Worm (Caenorhabditis elegans): ENCODE results near the gene Y53F4B.27.

- TF ChIP-seq ceh-24 (tag; optimal IDR thresholded peaks at IDR 0.05), result no peak
- TF ChIP-seq ama-1 (optimal IDR thresholded peaks at IDR 0.05), result no peak
- no peak for TF ChIP-seq pqm-1 (tag; optimal IDR thresholded peaks at IDR 0.05)
- TF ChIP-seq nhr-11 (tag; optimal IDR thresholded peaks at IDR 0.05), result no peak
- TF ChIP-seq fax-1 (tag; optimal IDR thresholded peaks at IDR 0.05), result no peak
- no peak for TF ChIP-seq mec-3 (tag; optimal IDR thresholded peaks at IDR 0.05; ENCODE audit: borderline replicate concordance)
- TF ChIP-seq pha-4 (tag; optimal IDR thresholded peaks at IDR 0.05), result no peak
- TF ChIP-seq C08G9.2 (tag; optimal IDR thresholded peaks at IDR 0.05), result no peak
- no peak for TF ChIP-seq ceh-6 (GFP tag; optimal IDR thresholded peaks at IDR 0.05)
- TF ChIP-seq lin-11 (tag; optimal IDR thresholded peaks at IDR 0.05), result no peak
- no peak for TF ChIP-seq unc-86 (tag; optimal IDR thresholded peaks at IDR 0.05)
- TF ChIP-seq hlh-30 (tag; optimal IDR thresholded peaks at IDR 0.05; ENCODE audit: insufficient read depth), result no peak
- TF ChIP-seq unc-42 (tag; optimal IDR thresholded peaks at IDR 0.05), result no peak
Observed at ce11 chrII:15158364-15158763, 12.7 kb downstream of the Y53F4B.27 start.
